Fruit fly (Drosophila melanogaster): ENCODE data around the gene CG14115.

- TF ChIP-seq Ets21C (GFP tag; optimal IDR thresholded peaks at IDR 0.05) (no peak), CG6792 (GFP tag; optimal IDR thresholded peaks at IDR 0.05) (no peak)
Observed at dm6 chr3L:13083432-13083831, 22.2 kb upstream of the CG14115 start.
